Fruit fly (Drosophila melanogaster): ENCODE measurements around the gene CG14662.

CG14662 gene

DNA sequence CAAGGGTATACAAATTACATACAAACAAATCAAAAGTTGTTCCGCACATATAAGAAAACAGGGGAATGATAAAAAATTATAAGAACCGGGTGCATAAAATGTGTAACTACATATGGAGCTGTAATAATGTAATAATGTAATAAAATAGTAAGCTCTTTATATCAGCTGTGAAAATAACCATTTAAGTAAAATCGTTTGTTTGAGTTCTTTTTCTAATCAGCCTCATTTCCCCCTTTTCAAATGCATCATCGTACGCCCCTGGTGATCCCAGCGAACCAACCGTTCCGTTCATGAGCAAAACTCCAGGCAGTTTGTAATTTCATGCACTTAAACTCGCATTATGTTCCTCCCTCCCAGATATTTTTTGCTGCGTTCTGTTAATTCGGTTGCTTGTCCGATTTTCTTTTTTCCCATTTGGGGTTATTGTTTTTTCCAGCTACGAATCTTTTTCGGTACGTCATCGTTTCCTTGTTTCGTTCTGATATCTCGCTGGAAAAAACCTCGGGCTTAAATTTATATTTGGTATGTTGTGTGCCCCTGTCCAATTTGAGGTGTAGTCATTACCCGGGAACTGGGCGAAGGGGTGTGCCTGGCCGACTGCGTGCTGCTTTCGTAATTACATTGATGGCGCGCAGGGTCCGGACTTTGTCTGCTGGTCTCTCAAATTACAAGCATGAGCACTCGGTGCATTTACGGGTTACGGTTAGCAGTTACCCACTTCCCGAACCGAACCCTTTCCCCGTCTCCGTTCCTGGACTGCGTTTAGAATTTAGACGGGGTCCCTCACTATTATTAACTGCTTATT, 13.6 kb upstream of the CG14662 start (continued):
- TF ChIP-seq Drgx (GFP tag; IDR thresholded peaks at IDR 0.05) (peak; percentile 53), bowl (GFP tag; IDR thresholded peaks at IDR 0.05) (no peak), CG13296 (GFP tag; optimal IDR thresholded peaks at IDR 0.05) (no peak), phol (tag; optimal IDR thresholded peaks at IDR 0.05) (peak; percentile 36), CG8359 (GFP tag; optimal IDR thresholded peaks at IDR 0.05; ENCODE audit: borderline replicate concordance) (no peak), BEAF-32 (GFP tag; optimal IDR thresholded peaks at IDR 0.05) (no peak), dmrt99B (tag; optimal IDR thresholded peaks at IDR 0.05) (peak; percentile 25), ttk (GFP tag; IDR thresholded peaks at IDR 0.05) (no peak), ro (GFP tag; IDR thresholded peaks at IDR 0.05) (no peak), CG14710 (tag; optimal IDR thresholded peaks at IDR 0.05) (peak; percentile 28), CG3847 (GFP tag; IDR thresholded peaks at IDR 0.05) (no peak), D19A (tag; optimal IDR thresholded peaks at IDR 0.05) (peak; percentile 24), CG10431 (GFP tag; optimal IDR thresholded peaks at IDR 0.05) (no peak), Nf-YB (GFP tag; optimal IDR thresholded peaks at IDR 0.05) (no peak), oc (tag; optimal IDR thresholded peaks at IDR 0.05) (no peak), CG12744 (GFP tag; optimal IDR thresholded peaks at IDR 0.05) (no peak), CG8089 (GFP tag; optimal IDR thresholded peaks at IDR 0.05) (no peak), CG8944 (GFP tag; optimal IDR thresholded peaks at IDR 0.05) (no peak), Sry-δ (GFP tag; optimal IDR thresholded peaks at IDR 0.05) (no peak), Mrtf (GFP tag; IDR thresholded peaks at IDR 0.05) (no peak), MBD-R2 (GFP tag; IDR thresholded peaks at IDR 0.05) (no peak), tll (GFP tag; optimal IDR thresholded peaks at IDR 0.05) (no peak), CG6683 (GFP tag; optimal IDR thresholded peaks at IDR 0.05) (no peak), Six4 (GFP tag; optimal IDR thresholded peaks at IDR 0.05) (peak; percentile 10), CG6791 (GFP tag; IDR thresholded peaks at IDR 0.05; ENCODE audit: partially characterized antibody) (no peak), luna (GFP tag; optimal IDR thresholded peaks at IDR 0.05) (no peak), NK7.1 (GFP tag; optimal IDR thresholded peaks at IDR 0.05) (no peak), CG1233 (GFP tag; optimal IDR thresholded peaks at IDR 0.05) (no peak), CG15073 (GFP tag; optimal IDR thresholded peaks at IDR 0.05) (no peak), Doc2 (GFP tag; IDR thresholded peaks at IDR 0.05) (no peak), cad (GFP tag; optimal IDR thresholded peaks at IDR 0.05) (no peak), pnt (GFP tag; optimal IDR thresholded peaks at IDR 0.05) (peak; percentile 1), NfI (GFP tag; optimal IDR thresholded peaks at IDR 0.05) (no peak), nmo (GFP tag; optimal IDR thresholded peaks at IDR 0.05) (peak; percentile 41), CG13894 (tag; optimal IDR thresholded peaks at IDR 0.05) (no peak), Med (GFP tag) (peak; percentile 52), Hand (GFP tag; optimal IDR thresholded peaks at IDR 0.05) (no peak), Deaf1 (tag; optimal IDR thresholded peaks at IDR 0.05) (no peak), zen2 (GFP tag; IDR thresholded peaks at IDR 0.05; ENCODE audit: partially characterized antibody) (no peak), ERR (GFP tag; optimal IDR thresholded peaks at IDR 0.05) (no peak), bsh (GFP tag; optimal IDR thresholded peaks at IDR 0.05) (peak; percentile 20 to 48), grau (tag; optimal IDR thresholded peaks at IDR 0.05) (no peak), usp (GFP tag; optimal IDR thresholded peaks at IDR 0.05) (no peak), CG18262 (tag; optimal IDR thresholded peaks at IDR 0.05) (peak; percentile 56), tap (tag; optimal IDR thresholded peaks at IDR 0.05) (no peak), zen (tag; optimal IDR thresholded peaks at IDR 0.05) (peak; percentile 25), fd102C (GFP tag; optimal IDR thresholded peaks at IDR 0.05) (no peak), hth (optimal IDR thresholded peaks at IDR 0.05) (no peak), CG12104 (GFP tag; optimal IDR thresholded peaks at IDR 0.05) (no peak), HmgD (GFP tag; optimal IDR thresholded peaks at IDR 0.05) (no peak)
